Fruit fly (Drosophila melanogaster): ENCODE measurements around the gene scramb2.

- no peak for TF ChIP-seq CG8478 (optimal IDR thresholded peaks at IDR 0.05)
- no peak for TF ChIP-seq CTCF (optimal IDR thresholded peaks at IDR 0.05)
Measured at dm6 chr3L:3077568-3078107, 31.0 kb upstream of the scramb2 start.
